Worm (Caenorhabditis elegans) whole organism, young adult: Measurements from ENCODE around the gene piit-1.

Experiments used
- B0336.3 ChIP-seq: fragments of 200-800 bp; sonication (Bioruptor generic); IDR thresholded peaks from 2 replicates; pipeline ENCODE4 v1.3.6; 2022; ENCODE audit warnings: missing genetic modification characterization, missing compliant biosample characterization
- F22D6.2 ChIP-seq: sonication (generic microtip); optimal IDR thresholded peaks from 2 replicates; lab custom pipeline; 2016; ENCODE audit warnings: mild to moderate bottlenecking, missing genetic modification characterization, missing compliant biosample characterization
- F23B12.7 ChIP-seq: sonication (generic microtip); optimal IDR thresholded peaks from 2 replicates; lab custom pipeline; 2017; ENCODE audit warnings: missing genetic modification characterization, mild to moderate bottlenecking, missing compliant biosample characterization, antibody characterized with exemption, moderate library complexity; ENCODE audit not compliant: insufficient read depth
- F33H1.4 ChIP-seq: fragments of 200-800 bp; sonication (Bioruptor generic); IDR thresholded peaks from 2 replicates; pipeline ENCODE4 v1.3.6; 2022; ENCODE audit warnings: missing genetic modification reagents, missing genetic modification characterization, missing compliant biosample characterization
- F57C9.4 ChIP-seq: sonication (generic microtip); optimal IDR thresholded peaks from 2 replicates; lab custom pipeline; 2017; ENCODE audit warnings: mild to moderate bottlenecking, missing genetic modification characterization, missing compliant biosample characterization
- K12H6.12 ChIP-seq: fragments of 200-800 bp; sonication (Bioruptor generic); optimal IDR thresholded peaks from 2 replicates; lab custom pipeline; 2018; ENCODE audit warnings: mild to moderate bottlenecking, missing genetic modification characterization, missing compliant biosample characterization
- Y53F4B.3 ChIP-seq: fragments of 200-800 bp; sonication (Bioruptor generic); IDR thresholded peaks from 2 replicates; pipeline ENCODE4 v1.3.6; 2022; ENCODE audit warnings: missing genetic modification reagents, missing genetic modification characterization, missing compliant biosample characterization
- Y79H2A.3 ChIP-seq: fragments of 200-800 bp; sonication (Bioruptor generic); conservative IDR thresholded peaks from 2 replicates; pipeline ENCODE4 v1.3.6; 2022; ENCODE audit warnings: missing genetic modification reagents, missing genetic modification characterization, missing compliant biosample characterization
- akir-1 ChIP-seq: fragments of 200-800 bp; sonication (Bioruptor generic); optimal IDR thresholded peaks from 2 replicates; lab custom pipeline; 2018; ENCODE audit warnings: mild to moderate bottlenecking, missing genetic modification characterization, moderate library complexity, missing compliant biosample characterization
- ama-1 ChIP-seq, 3 experiments: fragments of 150-350 bp in 1 of 3; sonication (generic microtip) in 2 of 3; optimal IDR thresholded peaks; 2 replicates each; lab custom pipeline; 2014 to 2018; ENCODE audit warnings: missing biosample characterization in 2 of 3, missing genetic modification characterization in 2 of 3, missing genetic modification reagents in 2 of 3
- aptf-2 ChIP-seq: fragments of 200-800 bp; sonication (Bioruptor generic); conservative IDR thresholded peaks from 2 replicates; pipeline ENCODE4 v1.3.6; 2022; ENCODE audit warnings: missing genetic modification reagents, missing genetic modification characterization, missing compliant biosample characterization
- aptf-3 ChIP-seq: fragments of 200-800 bp; sonication (Bioruptor generic); IDR thresholded peaks from 2 replicates; pipeline ENCODE4 v1.3.6; 2022; ENCODE audit warnings: missing genetic modification characterization, missing compliant biosample characterization
- attf-6 ChIP-seq: fragments of 200-800 bp; sonication (Bioruptor generic); IDR thresholded peaks from 2 replicates; pipeline ENCODE4 v1.3.6; 2022; ENCODE audit warnings: missing genetic modification reagents, missing genetic modification characterization, missing compliant biosample characterization
- bed-2 ChIP-seq: fragments of 200-800 bp; sonication (Bioruptor generic); IDR thresholded peaks from 2 replicates; pipeline ENCODE4 v1.3.6; 2022; ENCODE audit warnings: missing genetic modification reagents, missing genetic modification characterization, missing compliant biosample characterization
- cebp-1 ChIP-seq, 2 experiments: fragments of 200-800 bp in 1 of 2; sonication (Bioruptor generic) in 1 of 2; sonication (generic microtip) in 1 of 2; IDR thresholded peaks in 1 of 2; optimal IDR thresholded peaks in 1 of 2; 2 replicates each; pipeline versions ENCODE4 v1.3.6 to Lab custom; 2017 to 2022; ENCODE audit warnings: missing compliant biosample characterization in 2 of 2, missing genetic modification characterization in 2 of 2, mild to moderate bottlenecking in 1 of 2, missing genetic modification reagents in 1 of 2, moderate library complexity in 1 of 2
- cebp-2 ChIP-seq: fragments of 200-800 bp; sonication (Bioruptor generic); IDR thresholded peaks from 2 replicates; pipeline ENCODE4 v1.3.6; 2022; ENCODE audit warnings: missing genetic modification characterization, missing compliant biosample characterization
- ceh-27 ChIP-seq: fragments of 200-800 bp; sonication (Bioruptor generic); optimal IDR thresholded peaks from 2 replicates; lab custom pipeline; 2018; ENCODE audit warnings: mild to moderate bottlenecking, missing genetic modification characterization, moderate library complexity, missing compliant biosample characterization
- ceh-58 ChIP-seq: fragments of 200-800 bp; sonication (Bioruptor generic); IDR thresholded peaks from 2 replicates; pipeline ENCODE4 v1.3.6; 2022; ENCODE audit warnings: missing genetic modification characterization, missing compliant biosample characterization
- ceh-79 ChIP-seq: sonication (generic microtip); optimal IDR thresholded peaks from 2 replicates; lab custom pipeline; 2017; ENCODE audit warnings: mild to moderate bottlenecking, missing genetic modification characterization, missing compliant biosample characterization
- chd-7 ChIP-seq: sonication (generic microtip); optimal IDR thresholded peaks from 2 replicates; lab custom pipeline; 2016; ENCODE audit warnings: mild to moderate bottlenecking, missing genetic modification characterization, moderate library complexity, missing compliant biosample characterization
- dpff-1 ChIP-seq: sonication (generic microtip); optimal IDR thresholded peaks from 2 replicates; lab custom pipeline; 2017; ENCODE audit warnings: mild to moderate bottlenecking, missing genetic modification characterization, missing compliant biosample characterization
- egl-18 ChIP-seq: fragments of 200-800 bp; sonication (Bioruptor generic); IDR thresholded peaks from 2 replicates; pipeline ENCODE4 v1.3.6; 2022; ENCODE audit warnings: missing genetic modification reagents, missing genetic modification characterization, missing compliant biosample characterization
- egrh-3 ChIP-seq: fragments of 200-800 bp; sonication (Bioruptor generic); IDR thresholded peaks from 2 replicates; pipeline ENCODE4 v1.3.6; 2022; ENCODE audit warnings: missing genetic modification reagents, missing genetic modification characterization, missing compliant biosample characterization
- fkh-3 ChIP-seq: sonication (generic microtip); optimal IDR thresholded peaks from 2 replicates; lab custom pipeline; 2016; ENCODE audit warnings: mild to moderate bottlenecking, missing genetic modification characterization, missing compliant biosample characterization
- him-1 ChIP-seq: sonication (generic microtip); optimal IDR thresholded peaks from 2 replicates; lab custom pipeline; 2016; ENCODE audit warnings: missing genotype, missing genetic modification reagents, missing genetic modification characterization, missing compliant biosample characterization
- hmg-1.2 ChIP-seq: fragments of 200-800 bp; sonication (Bioruptor generic); IDR thresholded peaks from 2 replicates; pipeline ENCODE4 v1.3.6; 2022; ENCODE audit warnings: missing genetic modification reagents, missing genetic modification characterization, missing compliant biosample characterization
- hrde-1 ChIP-seq: sonication (generic microtip); optimal IDR thresholded peaks from 2 replicates; lab custom pipeline; 2016; ENCODE audit warnings: missing genetic modification characterization, mild to moderate bottlenecking, missing compliant biosample characterization, moderate library complexity, missing genotype, missing genetic modification reagents, borderline replicate concordance
- let-607 ChIP-seq, 2 experiments: fragments of 200-800 bp in 1 of 2; sonication (Bioruptor generic) in 1 of 2; sonication (generic microtip) in 1 of 2; optimal IDR thresholded peaks; 2 replicates each; lab custom pipeline; 2016 to 2018; ENCODE audit warnings: mild to moderate bottlenecking in 2 of 2, missing compliant biosample characterization in 2 of 2, missing genetic modification characterization in 2 of 2, moderate library complexity in 2 of 2, missing genotype in 1 of 2
- lin-26 ChIP-seq: fragments of 200-800 bp; sonication (Bioruptor generic); IDR thresholded peaks from 2 replicates; pipeline ENCODE4 v1.3.6; 2022; ENCODE audit warnings: missing genetic modification reagents, missing genetic modification characterization, missing compliant biosample characterization
- lin-35 ChIP-seq, 3 experiments: fragments of 150-350 bp in 2 of 3; sonication (generic microtip) in 1 of 3; optimal IDR thresholded peaks; 2 replicates each; lab custom pipeline; 2014 to 2018; ENCODE audit warnings: missing biosample characterization in 3 of 3, missing genetic modification characterization in 3 of 3, missing genetic modification reagents in 3 of 3
- lin-54 ChIP-seq: fragments of 200-800 bp; sonication (Bioruptor generic); optimal IDR thresholded peaks from 2 replicates; lab custom pipeline; 2018; ENCODE audit warnings: mild to moderate bottlenecking, missing genetic modification characterization, missing compliant biosample characterization
- lir-1 ChIP-seq: fragments of 200-800 bp; sonication (Bioruptor generic); conservative IDR thresholded peaks from 2 replicates; pipeline ENCODE4 v1.3.6; 2022; ENCODE audit warnings: missing genetic modification reagents, missing genetic modification characterization, missing compliant biosample characterization
- madf-10 ChIP-seq: sonication (generic microtip); optimal IDR thresholded peaks from 2 replicates; lab custom pipeline; 2016; ENCODE audit warnings: mild to moderate bottlenecking, missing genetic modification characterization, missing compliant biosample characterization
- mcd-1 ChIP-seq: fragments of 200-800 bp; sonication (Bioruptor generic); IDR thresholded peaks from 2 replicates; pipeline ENCODE4 v1.3.6; 2022; ENCODE audit warnings: missing genetic modification reagents, missing genetic modification characterization, missing compliant biosample characterization
- nfyb-1 ChIP-seq: fragments of 200-800 bp; sonication (Bioruptor generic); IDR thresholded peaks from 2 replicates; pipeline ENCODE4 v1.3.6; 2022; ENCODE audit warnings: missing genetic modification reagents, missing genetic modification characterization, missing compliant biosample characterization
- nhr-120 ChIP-seq: fragments of 200-800 bp; sonication (Bioruptor generic); IDR thresholded peaks from 2 replicates; pipeline ENCODE4 v1.3.6; 2022; ENCODE audit warnings: missing genetic modification characterization, missing compliant biosample characterization
- nhr-80 ChIP-seq: sonication (generic microtip); optimal IDR thresholded peaks from 2 replicates; lab custom pipeline; 2016; ENCODE audit warnings: missing genetic modification characterization, missing compliant biosample characterization
- pbrm-1 ChIP-seq: fragments of 200-800 bp; sonication (Bioruptor generic); IDR thresholded peaks from 2 replicates; pipeline ENCODE4 v1.3.6; 2022; ENCODE audit warnings: missing genetic modification reagents, missing genetic modification characterization, missing compliant biosample characterization
- rec-8 ChIP-seq, 2 experiments: sonication (generic microtip); optimal IDR thresholded peaks; 2 replicates each; lab custom pipeline; 2016; ENCODE audit warnings: mild to moderate bottlenecking in 2 of 2, missing genetic modification characterization in 2 of 2, missing genetic modification reagents in 2 of 2, missing genotype in 2 of 2, missing biosample characterization in 1 of 2, missing compliant biosample characterization in 1 of 2, moderate library complexity in 1 of 2
- sdz-38 ChIP-seq: sonication (generic microtip); optimal IDR thresholded peaks from 2 replicates; lab custom pipeline; 2016; ENCODE audit warnings: missing genotype, missing genetic modification characterization, missing compliant biosample characterization
- sea-2 ChIP-seq: fragments of 200-800 bp; sonication (Bioruptor generic); IDR thresholded peaks from 2 replicates; pipeline ENCODE4 v1.3.6; 2022; ENCODE audit warnings: missing genetic modification characterization, missing compliant biosample characterization
- snpc-3.4 ChIP-seq: sonication (generic microtip); optimal IDR thresholded peaks from 2 replicates; lab custom pipeline; 2017; ENCODE audit warnings: missing genetic modification characterization, mild to moderate bottlenecking, missing compliant biosample characterization, antibody characterized with exemption, moderate library complexity, missing genotype, missing genetic modification reagents
- snpc-4 ChIP-seq, 5 experiments: fragments of 150-350 bp in 1 of 5; sonication (generic microtip) in 4 of 5; optimal IDR thresholded peaks; 2 replicates each; lab custom pipeline; 2014 to 2018; ENCODE audit warnings: missing genetic modification characterization in 5 of 5, missing biosample characterization in 3 of 5, antibody characterized with exemption in 2 of 5, mild to moderate bottlenecking in 2 of 5, missing compliant biosample characterization in 2 of 5, missing genotype in 2 of 5, moderate library complexity in 2 of 5, missing genetic modification reagents in 1 of 5
- xnd-1 ChIP-seq: sonication (generic microtip); optimal IDR thresholded peaks from 2 replicates; lab custom pipeline; 2016; ENCODE audit warnings: missing genotype, missing genetic modification reagents, missing genetic modification characterization, missing compliant biosample characterization
- ztf-18 ChIP-seq: sonication (generic microtip); optimal IDR thresholded peaks from 2 replicates; lab custom pipeline; 2016; ENCODE audit warnings: missing genotype, mild to moderate bottlenecking, missing genetic modification characterization, missing compliant biosample characterization
- ztf-28 ChIP-seq: fragments of 200-800 bp; sonication (Bioruptor generic); IDR thresholded peaks from 2 replicates; pipeline ENCODE4 v1.3.6; 2022; ENCODE audit warnings: missing genetic modification reagents, missing genetic modification characterization, missing compliant biosample characterization

Gene piit-1

ce11 chrV:11638634-11639117 is 28.7 kb upstream of the piit-1 start:
- TF ChIP-seq F22D6.2 (tag; lab: Kevin White, UChicago) (no peak), bed-2 (no peak), lin-54 (peak; percentile 18), ama-1 (optimal IDR thresholded peaks at IDR 0.05; lab: Kevin White, UChicago) (no peak), ama-1 (GFP tag; optimal IDR thresholded peaks at IDR 0.05; lab: Kevin White, UChicago) (no peak), hrde-1 (tag; lab: Kevin White, UChicago) (no peak), hmg-1.2 (GFP tag; lab: Robert Waterston, UW) (peak; percentile 40; the same call in 1 of the 2 replicates), mcd-1 (peak; percentile 31; the same call in 1 of the 2 replicates), aptf-2 (GFP tag; lab: Robert Waterston, UW) (no peak), dpff-1 (tag; lab: Kevin White, UChicago) (no peak), pbrm-1 (GFP tag; lab: Robert Waterston, UW) (peak; percentile 27; the same call in 1 of the 2 replicates), let-607 (tag; optimal IDR thresholded peaks at IDR 0.05; lab: Kevin White, UChicago) (no peak), Y79H2A.3 (GFP tag; lab: Robert Waterston, UW) (no peak), ztf-28 (GFP tag; lab: Robert Waterston, UW) (no peak), lin-26 (GFP tag; lab: Robert Waterston, UW) (no peak), egrh-3 (peak; percentile 29; the same call in 1 of the 2 replicates), K12H6.12 (peak; percentile 79), F57C9.4 (tag; lab: Kevin White, UChicago) (no peak), ceh-27 (GFP tag; lab: Kevin White, UChicago) (peak; percentile 80), akir-1 (no peak), cebp-1 (GFP tag; IDR thresholded peaks at IDR 0.05; lab: Robert Waterston, UW) (no peak), cebp-1 (tag; optimal IDR thresholded peaks at IDR 0.05; lab: Kevin White, UChicago) (peak; percentile 56), ceh-79 (tag; lab: Kevin White, UChicago) (no peak), sdz-38 (tag; lab: Kevin White, UChicago) (no peak), Y53F4B.3 (GFP tag; lab: Robert Waterston, UW) (no peak), egl-18 (GFP tag; lab: Robert Waterston, UW) (no peak), fkh-3 (no peak), nhr-120 (GFP tag; lab: Robert Waterston, UW) (no peak), ceh-58 (no peak), rec-8 (tag; optimal IDR thresholded peaks at IDR 0.05; lab: Kevin White, UChicago) (no peak), chd-7 (tag; lab: Kevin White, UChicago) (peak; percentile 3), him-1 (tag; lab: Kevin White, UChicago) (no peak), snpc-4 (GFP tag; optimal IDR thresholded peaks at IDR 0.05; lab: Kevin White, UChicago) (no peak), snpc-4 (tag; optimal IDR thresholded peaks at IDR 0.05; lab: Kevin White, UChicago) (no peak), sea-2 (GFP tag; lab: Robert Waterston, UW) (no peak), F33H1.4 (GFP tag; lab: Robert Waterston, UW) (no peak), ztf-18 (tag; lab: Kevin White, UChicago) (no peak), lir-1 (GFP tag; lab: Robert Waterston, UW) (peak; percentile 67; the same call in 1 of the 2 replicates), nfyb-1 (GFP tag; lab: Robert Waterston, UW) (peak; percentile 34; the same call in 1 of the 2 replicates), attf-6 (GFP tag; lab: Robert Waterston, UW) (no peak), B0336.3 (GFP tag; lab: Robert Waterston, UW) (no peak), xnd-1 (no peak), F23B12.7 (tag; lab: Kevin White, UChicago) (no peak), madf-10 (tag; lab: Kevin White, UChicago) (no peak), snpc-3.4 (tag; lab: Kevin White, UChicago) (no peak), cebp-2 (GFP tag; lab: Robert Waterston, UW) (no peak), lin-35 (GFP tag; optimal IDR thresholded peaks at IDR 0.05; lab: Kevin White, UChicago) (peak in 1 of 3 experiments; percentile 24), aptf-3 (GFP tag; lab: Robert Waterston, UW) (no peak), nhr-80 (no peak)
